Fruit fly (Drosophila melanogaster) whole organism, embryonic: ENCODE results near the gene ArfGAP3.

ENCODE experiments used
- Atf6 ChIP-seq: fragments of 200-800 bp; sonication (Bioruptor generic); IDR thresholded peaks from 2 replicates; pipeline ENCODE4 v1.3.6; 2022; ENCODE audit warnings: missing biosample characterization, missing genetic modification characterization
- Bdp1 ChIP-seq: fragments of 200-800 bp; sonication (Bioruptor generic); optimal IDR thresholded peaks from 3 replicates; lab custom pipeline; 2016; ENCODE audit warnings: missing biosample characterization, missing genetic modification characterization
- CG10274 ChIP-seq: fragments of 200-800 bp; sonication (Bioruptor generic); optimal IDR thresholded peaks from 3 replicates; lab custom pipeline; 2017; ENCODE audit warnings: missing biosample characterization, mild to moderate bottlenecking, missing genetic modification characterization
- CG11695 ChIP-seq: fragments of 200-800 bp; sonication (Bioruptor generic); IDR thresholded peaks from 3 replicates; pipeline ENCODE4 v1.3.6; 2022; ENCODE audit warnings: missing biosample characterization, missing genetic modification characterization
- CG13123 ChIP-seq: fragments of 200-800 bp; sonication (Bioruptor generic); optimal IDR thresholded peaks from 2 replicates; lab custom pipeline; 2016; ENCODE audit warnings: missing biosample characterization, missing genetic modification characterization
- CG15073 ChIP-seq: fragments of 200-800 bp; sonication (Bioruptor generic); optimal IDR thresholded peaks from 2 replicates; lab custom pipeline; 2016; ENCODE audit warnings: missing biosample characterization, missing genetic modification characterization
- CG16815 ChIP-seq: fragments of 200-800 bp; sonication (Bioruptor generic); optimal IDR thresholded peaks from 3 replicates; lab custom pipeline; 2017; ENCODE audit warnings: missing biosample characterization, mild to moderate bottlenecking, missing genetic modification characterization
- CG17359 ChIP-seq: fragments of 200-800 bp; sonication (Bioruptor generic); optimal IDR thresholded peaks from 3 replicates; lab custom pipeline; 2018; ENCODE audit warnings: missing biosample characterization, mild to moderate bottlenecking, missing genetic modification characterization, moderate library complexity
- CG17829 ChIP-seq: fragments of 200-800 bp; optimal IDR thresholded peaks from 2 replicates; lab custom pipeline; 2019; ENCODE audit warnings: missing biosample characterization, mild to moderate bottlenecking, missing genetic modification characterization, moderate library complexity
- CG18011 ChIP-seq: fragments of 200-800 bp; sonication (Bioruptor generic); optimal IDR thresholded peaks from 2 replicates; lab custom pipeline; 2017; ENCODE audit warnings: missing biosample characterization, missing genetic modification characterization, mild to moderate bottlenecking, moderate library complexity, missing genotype
- CG18599 ChIP-seq: fragments of 200-800 bp; sonication (Bioruptor generic); optimal IDR thresholded peaks from 3 replicates; lab custom pipeline; 2017; ENCODE audit warnings: missing biosample characterization, missing genetic modification characterization, mild to moderate bottlenecking, moderate library complexity, missing genetic modification reagents
- CG2199 ChIP-seq: fragments of 200-800 bp; sonication (Bioruptor generic); IDR thresholded peaks from 3 replicates; pipeline ENCODE4 v1.3.6; 2022; ENCODE audit warnings: missing biosample characterization, missing genetic modification characterization
- CG31365 ChIP-seq: fragments of 200-800 bp; sonication (Bioruptor generic); optimal IDR thresholded peaks from 2 replicates; lab custom pipeline; 2018; ENCODE audit warnings: missing biosample characterization, mild to moderate bottlenecking, missing genetic modification characterization
- CG34376 ChIP-seq: fragments of 200-800 bp; sonication (Bioruptor generic); optimal IDR thresholded peaks from 2 replicates; lab custom pipeline; 2018; ENCODE audit warnings: missing biosample characterization, mild to moderate bottlenecking, missing genetic modification characterization
- CG4707 ChIP-seq: fragments of 200-800 bp; sonication (Bioruptor generic); optimal IDR thresholded peaks from 2 replicates; lab custom pipeline; 2018; ENCODE audit warnings: missing biosample characterization, mild to moderate bottlenecking, missing genetic modification characterization, moderate library complexity
- CG4854 ChIP-seq: fragments of 200-800 bp; sonication (Bioruptor generic); optimal IDR thresholded peaks from 2 replicates; lab custom pipeline; 2016; ENCODE audit warnings: missing biosample characterization, missing genetic modification characterization, inconsistent platforms
- CG6791 ChIP-seq: fragments of 200-800 bp; sonication (Bioruptor generic); IDR thresholded peaks from 3 replicates; pipeline ENCODE4 v1.3.6; 2022; ENCODE audit warnings: missing biosample characterization, missing genetic modification characterization; ENCODE audit not compliant: partially characterized antibody
- CG8388 ChIP-seq: fragments of 200-800 bp; sonication (Bioruptor generic); optimal IDR thresholded peaks from 2 replicates; lab custom pipeline; 2019; ENCODE audit warnings: missing biosample characterization, mild to moderate bottlenecking, missing genetic modification characterization, moderate library complexity
- CG9609 ChIP-seq: fragments of 200-800 bp; sonication (Bioruptor generic); optimal IDR thresholded peaks from 3 replicates; lab custom pipeline; 2016; ENCODE audit warnings: missing biosample characterization, missing genetic modification characterization
- CrebB ChIP-seq: fragments of 200-800 bp; sonication (Bioruptor generic); optimal IDR thresholded peaks from 3 replicates; lab custom pipeline; 2018; ENCODE audit warnings: missing biosample characterization, mild to moderate bottlenecking, missing genetic modification characterization
- D19A ChIP-seq: fragments of 200-800 bp; optimal IDR thresholded peaks from 3 replicates; lab custom pipeline; 2019; ENCODE audit warnings: missing biosample characterization, mild to moderate bottlenecking, missing genetic modification characterization, moderate library complexity
- Drgx ChIP-seq: fragments of 200-800 bp; sonication (Bioruptor generic); IDR thresholded peaks from 2 replicates; pipeline ENCODE4 v1.3.6; 2022; ENCODE audit warnings: missing biosample characterization, missing genetic modification characterization
- ERR ChIP-seq: fragments of 200-800 bp; sonication (Bioruptor generic); optimal IDR thresholded peaks from 2 replicates; lab custom pipeline; 2016; ENCODE audit warnings: missing biosample characterization, missing genetic modification characterization
- Hand ChIP-seq: fragments of 200-800 bp; sonication (Bioruptor generic); optimal IDR thresholded peaks from 2 replicates; lab custom pipeline; 2017; ENCODE audit warnings: mild to moderate bottlenecking, missing biosample characterization, missing genetic modification reagents, missing genetic modification characterization
- Hey ChIP-seq: fragments of 200-800 bp; sonication (Bioruptor generic); optimal IDR thresholded peaks from 3 replicates; lab custom pipeline; 2018; ENCODE audit warnings: missing biosample characterization, mild to moderate bottlenecking, missing genetic modification characterization
- Hmx ChIP-seq: fragments of 200-800 bp; sonication (Bioruptor generic); optimal IDR thresholded peaks from 2 replicates; lab custom pipeline; 2016; ENCODE audit warnings: missing biosample characterization, missing genetic modification characterization
- Jarid2 ChIP-seq: fragments of 200-800 bp; sonication (Bioruptor generic); optimal IDR thresholded peaks from 3 replicates; lab custom pipeline; 2017; ENCODE audit warnings: mild to moderate bottlenecking, missing biosample characterization, missing genetic modification reagents, missing genetic modification characterization
- Oli ChIP-seq: fragments of 200-800 bp; sonication (Bioruptor generic); optimal IDR thresholded peaks from 2 replicates; lab custom pipeline; 2018; ENCODE audit warnings: missing biosample characterization, mild to moderate bottlenecking, missing genetic modification characterization, moderate library complexity
- PHDP ChIP-seq: fragments of 200-800 bp; sonication (Bioruptor generic); optimal IDR thresholded peaks from 3 replicates; lab custom pipeline; 2018; ENCODE audit warnings: missing biosample characterization, mild to moderate bottlenecking, missing genetic modification characterization, moderate library complexity
- Sry-δ ChIP-seq: fragments of 200-800 bp; sonication (Bioruptor generic); optimal IDR thresholded peaks from 2 replicates; lab custom pipeline; 2016; ENCODE audit warnings: missing biosample characterization, missing genetic modification characterization
- YL-1 ChIP-seq: fragments of 200-800 bp; sonication (Bioruptor generic); optimal IDR thresholded peaks from 3 replicates; lab custom pipeline; 2017; ENCODE audit warnings: missing biosample characterization, mild to moderate bottlenecking, missing genetic modification characterization
- ash1 ChIP-seq: fragments of 200-800 bp; sonication (Bioruptor generic); optimal IDR thresholded peaks from 2 replicates; lab custom pipeline; 2018; ENCODE audit warnings: missing biosample characterization, mild to moderate bottlenecking, missing genetic modification characterization
- chif ChIP-seq, 2 experiments: fragments of 200-800 bp; sonication (Bioruptor generic); optimal IDR thresholded peaks; 3 replicates each; lab custom pipeline; 2016; ENCODE audit warnings: missing biosample characterization in 2 of 2, missing genetic modification characterization in 2 of 2
- crp ChIP-seq, 2 experiments: fragments of 200-800 bp; sonication (Bioruptor generic); optimal IDR thresholded peaks; 2 replicates in 1 of 2; 3 replicates in 1 of 2; lab custom pipeline; 2017; ENCODE audit warnings: missing biosample characterization in 2 of 2, missing genetic modification characterization in 2 of 2, mild to moderate bottlenecking in 1 of 2, moderate library complexity in 1 of 2
- cwo ChIP-seq: fragments of 200-800 bp; sonication (Bioruptor generic); optimal IDR thresholded peaks from 3 replicates; lab custom pipeline; 2017; ENCODE audit warnings: missing biosample characterization, missing genetic modification characterization, mild to moderate bottlenecking, moderate library complexity, missing genetic modification reagents
- exex ChIP-seq: fragments of 200-800 bp; sonication (Bioruptor generic); optimal IDR thresholded peaks from 4 replicates; lab custom pipeline; 2018; ENCODE audit warnings: missing biosample characterization, mild to moderate bottlenecking, missing genetic modification characterization, moderate library complexity
- fu2 ChIP-seq: fragments of 200-800 bp; sonication (Bioruptor generic); optimal IDR thresholded peaks from 2 replicates; lab custom pipeline; 2016; ENCODE audit warnings: missing biosample characterization, missing genetic modification characterization
- gem ChIP-seq: fragments of 200-800 bp; sonication (Bioruptor generic); optimal IDR thresholded peaks from 2 replicates; lab custom pipeline; 2019; ENCODE audit warnings: missing biosample characterization, mild to moderate bottlenecking, missing genetic modification characterization, moderate library complexity
- grn ChIP-seq: fragments of 200-800 bp; sonication (Bioruptor generic); optimal IDR thresholded peaks from 3 replicates; lab custom pipeline; 2017; ENCODE audit warnings: missing biosample characterization, missing genetic modification characterization
- kah ChIP-seq: fragments of 200-800 bp; sonication (Bioruptor generic); optimal IDR thresholded peaks from 2 replicates; lab custom pipeline; 2018; ENCODE audit warnings: missing biosample characterization, mild to moderate bottlenecking, missing genetic modification characterization
- mirr ChIP-seq: fragments of 200-800 bp; sonication (Bioruptor generic); optimal IDR thresholded peaks from 3 replicates; lab custom pipeline; 2018; ENCODE audit warnings: missing biosample characterization, mild to moderate bottlenecking, missing genetic modification characterization
- pb ChIP-seq: fragments of 200-800 bp; sonication (Bioruptor generic); optimal IDR thresholded peaks from 3 replicates; lab custom pipeline; 2016; ENCODE audit warnings: missing biosample characterization, missing genetic modification characterization
- pros ChIP-seq: fragments of 200-800 bp; sonication (Bioruptor generic); optimal IDR thresholded peaks from 3 replicates; lab custom pipeline; 2019; ENCODE audit warnings: missing biosample characterization, mild to moderate bottlenecking, missing genetic modification characterization, moderate library complexity
- ro ChIP-seq: fragments of 200-800 bp; sonication (Bioruptor generic); IDR thresholded peaks from 2 replicates; pipeline ENCODE4 v1.3.6; 2022; ENCODE audit warnings: missing biosample characterization, missing genetic modification characterization
- sd ChIP-seq: fragments of 200-800 bp; sonication (Bioruptor generic); optimal IDR thresholded peaks from 3 replicates; lab custom pipeline; 2018; ENCODE audit warnings: missing biosample characterization, mild to moderate bottlenecking, missing genetic modification characterization, moderate library complexity
- slou ChIP-seq: fragments of 200-800 bp; sonication (Bioruptor generic); optimal IDR thresholded peaks from 3 replicates; lab custom pipeline; 2016; ENCODE audit warnings: missing biosample characterization, missing genetic modification characterization
- sob ChIP-seq: fragments of 200-800 bp; sonication (Bioruptor generic); IDR thresholded peaks from 2 replicates; pipeline ENCODE4 v1.3.6; 2022; ENCODE audit warnings: missing biosample characterization, missing genetic modification characterization
- vvl ChIP-seq: fragments of 200-800 bp; sonication (Bioruptor generic); IDR thresholded peaks from 2 replicates; pipeline ENCODE4 v1.3.6; 2022; ENCODE audit warnings: missing biosample characterization, missing genetic modification characterization

Gene ArfGAP3

dm6 chr3L:22737732-22738611 lies 20.6 kb upstream of the ArfGAP3 start, which contains the start of gene CG11241 (continued):
- TF ChIP-seq Jarid2 (GFP tag; lab: Kevin White, UChicago) (peak; percentile 40), CG6791 (GFP tag; lab: Robert Waterston, UW) (no peak), CG8388 (GFP tag; lab: Kevin White, UChicago) (no peak), D19A (no peak), CG13123 (GFP tag; lab: Kevin White, UChicago) (no peak), sd (tag; lab: Kevin White, UChicago) (no peak), pros (GFP tag; lab: Kevin White, UChicago) (no peak), YL-1 (no peak), CG18599 (peak; percentile 12), CG17359 (tag; lab: Kevin White, UChicago) (no peak), pb (no peak), Bdp1 (GFP tag; lab: Kevin White, UChicago) (no peak), sob (GFP tag; lab: Robert Waterston, UW) (no peak), slou (GFP tag; lab: Kevin White, UChicago) (no peak), Hand (GFP tag; lab: Kevin White, UChicago) (no peak), CG11695 (GFP tag; lab: Robert Waterston, UW) (no peak), CG31365 (no peak), fu2 (GFP tag; lab: Kevin White, UChicago) (no peak), cwo (GFP tag; lab: Kevin White, UChicago) (peak; percentile 77), CG15073 (GFP tag; lab: Kevin White, UChicago) (no peak), vvl (GFP tag; lab: Robert Waterston, UW) (no peak), exex (tag; lab: Kevin White, UChicago) (peak; percentile 22), PHDP (tag; lab: Kevin White, UChicago) (no peak), ERR (GFP tag; lab: Kevin White, UChicago) (no peak), ro (no peak), CrebB (tag; lab: Kevin White, UChicago) (no peak), Hmx (GFP tag; lab: Kevin White, UChicago) (no peak), gem (tag; lab: Kevin White, UChicago) (no peak), Sry-δ (GFP tag; lab: Kevin White, UChicago) (no peak), CG4854 (no peak), chif (GFP tag; optimal IDR thresholded peaks at IDR 0.05; lab: Kevin White, UChicago) (no peak), CG4707 (GFP tag; lab: Kevin White, UChicago) (no peak), grn (GFP tag; lab: Kevin White, UChicago) (peak; percentile 45), CG16815 (GFP tag; lab: Kevin White, UChicago) (no peak), CG2199 (GFP tag; lab: Robert Waterston, UW) (0 out of 3 replicates have a peak, but pooled peaks have one; percentile 41), ash1 (GFP tag; lab: Kevin White, UChicago) (no peak), CG9609 (GFP tag; lab: Kevin White, UChicago) (no peak), crp (GFP tag; optimal IDR thresholded peaks at IDR 0.05; lab: Kevin White, UChicago) (no peak), Hey (tag; lab: Kevin White, UChicago) (peak; percentile 72), Atf6 (GFP tag; lab: Robert Waterston, UW) (no peak), Drgx (GFP tag; lab: Robert Waterston, UW) (no peak), CG10274 (GFP tag; lab: Kevin White, UChicago) (no peak), kah (GFP tag; lab: Kevin White, UChicago) (no peak), CG34376 (peak; percentile 24), mirr (GFP tag; lab: Kevin White, UChicago) (no peak), CG18011 (GFP tag; lab: Kevin White, UChicago) (no peak), Oli (tag; lab: Kevin White, UChicago) (no peak), CG17829 (no peak)
